Comparison of ENCODE assay signal across 1 fruit fly cellular context in the genomic region with DNA sequence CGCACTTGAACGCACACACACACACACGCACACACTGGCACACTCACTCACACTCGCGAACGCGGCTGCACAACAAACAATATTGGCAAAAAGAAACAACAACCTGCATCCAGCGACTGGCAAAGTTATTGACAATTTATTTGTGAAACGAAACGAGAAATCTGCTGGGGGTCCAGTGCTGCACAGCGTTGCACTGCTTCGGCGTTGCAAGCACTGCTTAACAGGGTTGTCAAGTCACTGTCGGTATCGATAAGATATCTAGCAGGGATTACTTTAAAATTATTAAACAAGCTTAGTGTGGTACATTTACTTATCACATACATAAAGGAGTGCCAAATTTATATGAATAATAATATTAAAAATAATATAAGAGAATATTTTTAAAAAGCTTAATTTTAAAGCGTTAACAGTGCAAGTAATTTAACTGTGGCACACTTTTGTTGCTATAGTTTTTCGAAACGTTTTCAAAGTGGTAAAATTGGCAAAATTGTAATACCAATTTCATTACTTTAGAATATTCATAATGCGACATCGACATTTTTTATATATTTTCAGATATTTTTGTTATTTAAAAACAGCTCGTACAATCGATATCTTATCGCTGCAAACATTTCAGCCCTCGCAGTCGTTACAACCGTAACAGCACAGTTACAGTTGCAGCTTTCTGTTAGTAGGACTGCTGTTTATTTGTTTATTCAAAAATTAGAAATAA.
A peak's percentile ranks its signal among the peaks of the same experiment; 100 is the strongest.
TF ChIP-seq lines count a peak whose summit lies in the region.

Gene dsd (minus strand): TSS at position 179 of the 712 bp plus-strand sequence.
Gene Tusp (plus strand): TSS at position 662 of the 712 bp plus-strand sequence.

TF ChIP-seq in whole organism, embryonic, 481 proteins besides CTCF, POLR2A, EP300 and RAD21 (continued from another document and continues in another):
- no peak for TF ChIP-seq Tbp (GFP tag; optimal IDR thresholded peaks at IDR 0.05; lab: Kevin White, UChicago)
- TF ChIP-seq CG13296 (GFP tag; optimal IDR thresholded peaks at IDR 0.05; lab: Kevin White, UChicago): peak; percentile 57
- TF ChIP-seq fd64A (GFP tag; optimal IDR thresholded peaks at IDR 0.05; lab: Kevin White, UChicago): no peak
- peak; percentile 68 for TF ChIP-seq Atf6 (GFP tag; IDR thresholded peaks at IDR 0.05; lab: Robert Waterston, UW)
- TF ChIP-seq CG11247 (GFP tag; IDR thresholded peaks at IDR 0.05; lab: Robert Waterston, UW): peak; percentile 86
- TF ChIP-seq Doc3 (GFP tag; IDR thresholded peaks at IDR 0.05; lab: Robert Waterston, UW; ENCODE audit: partially characterized antibody): peak; percentile 56; the same call in 1 of the 3 replicates
- peak; percentile 61 for TF ChIP-seq CG16815 (GFP tag; optimal IDR thresholded peaks at IDR 0.05; lab: Kevin White, UChicago)
- peak; percentile 48 for TF ChIP-seq cg (GFP tag; optimal IDR thresholded peaks at IDR 0.05; lab: Kevin White, UChicago)
- peak; percentile 76 for TF ChIP-seq CG2116 (GFP tag; optimal IDR thresholded peaks at IDR 0.05; lab: Kevin White, UChicago)
- peak; percentile 43 for TF ChIP-seq schlank (tag; optimal IDR thresholded peaks at IDR 0.05; lab: Kevin White, UChicago)
- peak; percentile 16 for TF ChIP-seq CG6254 (GFP tag; optimal IDR thresholded peaks at IDR 0.05; lab: Kevin White, UChicago)
- peak; percentile 49 for TF ChIP-seq CG1647 (GFP tag; optimal IDR thresholded peaks at IDR 0.05; lab: Kevin White, UChicago)
- no peak for TF ChIP-seq D (optimal IDR thresholded peaks at IDR 0.05; lab: Kevin White, UChicago)
- TF ChIP-seq D (GFP tag; optimal IDR thresholded peaks at IDR 0.05; lab: Kevin White, UChicago): peak; percentile 62
- TF ChIP-seq HLH3B (GFP tag; IDR thresholded peaks at IDR 0.05; lab: Robert Waterston, UW): no peak
- TF ChIP-seq Chrac-16 (GFP tag; optimal IDR thresholded peaks at IDR 0.05; lab: Kevin White, UChicago): peak; percentile 81
- peak; percentile 49 for TF ChIP-seq Lhr (GFP tag; optimal IDR thresholded peaks at IDR 0.05; lab: Kevin White, UChicago)
- TF ChIP-seq NC2β (GFP tag; optimal IDR thresholded peaks at IDR 0.05; lab: Kevin White, UChicago): peak; percentile 42
- TF ChIP-seq CG9727 (GFP tag; optimal IDR thresholded peaks at IDR 0.05; lab: Kevin White, UChicago): peak; percentile 71
- peak; percentile 57 for TF ChIP-seq CG4282 (GFP tag; optimal IDR thresholded peaks at IDR 0.05; lab: Kevin White, UChicago)
- TF ChIP-seq abd-A (tag; optimal IDR thresholded peaks at IDR 0.05; lab: Kevin White, UChicago): no peak
- no peak for TF ChIP-seq C15 (GFP tag; IDR thresholded peaks at IDR 0.05; lab: Robert Waterston, UW)
- no peak for TF ChIP-seq Elba2 (GFP tag; optimal IDR thresholded peaks at IDR 0.05; lab: Kevin White, UChicago)
- TF ChIP-seq CG12391 (tag; optimal IDR thresholded peaks at IDR 0.05; lab: Kevin White, UChicago): peak; percentile 81
- peak; percentile 17 for TF ChIP-seq wek (GFP tag; optimal IDR thresholded peaks at IDR 0.05; lab: Kevin White, UChicago)
- TF ChIP-seq HLH54F (GFP tag; optimal IDR thresholded peaks at IDR 0.05; lab: Kevin White, UChicago): peak; percentile 82
- TF ChIP-seq CG12236 (GFP tag; optimal IDR thresholded peaks at IDR 0.05; lab: Kevin White, UChicago): peak; percentile 13
- TF ChIP-seq org-1 (GFP tag; optimal IDR thresholded peaks at IDR 0.05; lab: Kevin White, UChicago): peak; percentile 59
- peak; percentile 62 for TF ChIP-seq Sox102F (GFP tag; optimal IDR thresholded peaks at IDR 0.05; lab: Kevin White, UChicago)
- TF ChIP-seq CG4707 (GFP tag; optimal IDR thresholded peaks at IDR 0.05; lab: Kevin White, UChicago): peak; percentile 6
- peak; percentile 10 for TF ChIP-seq CG6654 (GFP tag; optimal IDR thresholded peaks at IDR 0.05; lab: Kevin White, UChicago)
- TF ChIP-seq jumu (GFP tag; optimal IDR thresholded peaks at IDR 0.05; lab: Kevin White, UChicago): peak; percentile 59
- peak; percentile 57; the same call in 2 of the 3 replicates for TF ChIP-seq HLH4C (GFP tag; IDR thresholded peaks at IDR 0.05; lab: Robert Waterston, UW; ENCODE audit: partially characterized antibody)
- 0 out of 2 replicates have a peak, but pooled peaks have one; percentile 44 for TF ChIP-seq danr (GFP tag; IDR thresholded peaks at IDR 0.05; lab: Robert Waterston, UW)
- no peak for TF ChIP-seq ham (GFP tag; IDR thresholded peaks at IDR 0.05; lab: Robert Waterston, UW)
- TF ChIP-seq CG8290 (GFP tag; optimal IDR thresholded peaks at IDR 0.05; lab: Kevin White, UChicago): peak; percentile 68
- TF ChIP-seq CG8290 (tag; optimal IDR thresholded peaks at IDR 0.05; lab: Kevin White, UChicago): peak; percentile 65 to 90
- TF ChIP-seq bsh (GFP tag; optimal IDR thresholded peaks at IDR 0.05; lab: Kevin White, UChicago): peak; percentile 14 to 57
- TF ChIP-seq CG3995 (GFP tag; optimal IDR thresholded peaks at IDR 0.05; lab: Kevin White, UChicago): peak; percentile 39
- TF ChIP-seq nerfin-1 (tag; optimal IDR thresholded peaks at IDR 0.05; lab: Kevin White, UChicago): no peak
- no peak for TF ChIP-seq CG2129 (GFP tag; IDR thresholded peaks at IDR 0.05; lab: Robert Waterston, UW; ENCODE audit: partially characterized antibody)
- TF ChIP-seq gfzf (GFP tag; optimal IDR thresholded peaks at IDR 0.05; lab: Kevin White, UChicago): no peak
- TF ChIP-seq Kr (GFP tag; optimal IDR thresholded peaks at IDR 0.05; lab: Kevin White, UChicago): no peak
- peak; percentile 49 to 69 for TF ChIP-seq chif (GFP tag; optimal IDR thresholded peaks at IDR 0.05; lab: Kevin White, UChicago)
- peak; percentile 25; the same call in 1 of the 2 replicates for TF ChIP-seq Taf1 (GFP tag; IDR thresholded peaks at IDR 0.05; lab: Robert Waterston, UW)
- peak; percentile 82 for TF ChIP-seq sisA (GFP tag; IDR thresholded peaks at IDR 0.05; lab: Robert Waterston, UW)
- TF ChIP-seq BEAF-32 (GFP tag; optimal IDR thresholded peaks at IDR 0.05; lab: Kevin White, UChicago): peak; percentile 75
- peak; percentile 62 for TF ChIP-seq inv (GFP tag; IDR thresholded peaks at IDR 0.05; lab: Robert Waterston, UW; ENCODE audit: partially characterized antibody)
- TF ChIP-seq Sry-β (GFP tag; optimal IDR thresholded peaks at IDR 0.05; lab: Kevin White, UChicago): peak; percentile 22
- TF ChIP-seq fd3F (GFP tag; optimal IDR thresholded peaks at IDR 0.05; lab: Kevin White, UChicago): peak; percentile 61
- peak; percentile 54 for TF ChIP-seq CrebB (tag; optimal IDR thresholded peaks at IDR 0.05; lab: Kevin White, UChicago)
- peak; percentile 74 for TF ChIP-seq CG2712 (tag; optimal IDR thresholded peaks at IDR 0.05; lab: Kevin White, UChicago)
- no peak for TF ChIP-seq CG17186 (GFP tag; optimal IDR thresholded peaks at IDR 0.05; lab: Kevin White, UChicago)
- peak; percentile 79 for TF ChIP-seq Ets97D (GFP tag; optimal IDR thresholded peaks at IDR 0.05; lab: Kevin White, UChicago)
- TF ChIP-seq CG6791 (GFP tag; IDR thresholded peaks at IDR 0.05; lab: Robert Waterston, UW; ENCODE audit: partially characterized antibody): peak; percentile 70; the same call in 2 of the 3 replicates
- TF ChIP-seq CG2678 (tag; optimal IDR thresholded peaks at IDR 0.05; lab: Kevin White, UChicago): peak; percentile 69
- peak; percentile 51 for TF ChIP-seq cwo (GFP tag; optimal IDR thresholded peaks at IDR 0.05; lab: Kevin White, UChicago)
- peak; percentile 54 for TF ChIP-seq CG8089 (GFP tag; optimal IDR thresholded peaks at IDR 0.05; lab: Kevin White, UChicago)
- TF ChIP-seq oc (tag; optimal IDR thresholded peaks at IDR 0.05; lab: Kevin White, UChicago): no peak
- no peak; the same call in 1 of the 2 replicates for TF ChIP-seq aop (GFP tag; IDR thresholded peaks at IDR 0.05; lab: Robert Waterston, UW)
- TF ChIP-seq CG6689 (GFP tag; IDR thresholded peaks at IDR 0.05; lab: Robert Waterston, UW): peak; percentile 67
- peak; percentile 51 for TF ChIP-seq CG3407 (GFP tag; optimal IDR thresholded peaks at IDR 0.05; lab: Kevin White, UChicago)
- peak; percentile 71 for TF ChIP-seq CG9215 (GFP tag; IDR thresholded peaks at IDR 0.05; lab: Robert Waterston, UW)
- peak; percentile 28; the same call in 1 of the 3 replicates for TF ChIP-seq CG11695 (GFP tag; IDR thresholded peaks at IDR 0.05; lab: Robert Waterston, UW)
- TF ChIP-seq pho (GFP tag; optimal IDR thresholded peaks at IDR 0.05; lab: Kevin White, UChicago): peak; percentile 73
- no peak for TF ChIP-seq bigmax (GFP tag; optimal IDR thresholded peaks at IDR 0.05; lab: Kevin White, UChicago)
- no peak for TF ChIP-seq NC2α (GFP tag; optimal IDR thresholded peaks at IDR 0.05; lab: Kevin White, UChicago)
- TF ChIP-seq p53 (GFP tag; optimal IDR thresholded peaks at IDR 0.05; lab: Kevin White, UChicago): peak; percentile 8
- no peak for TF ChIP-seq CG10565 (GFP tag; optimal IDR thresholded peaks at IDR 0.05; lab: Kevin White, UChicago)
- TF ChIP-seq pros (GFP tag; optimal IDR thresholded peaks at IDR 0.05; lab: Kevin White, UChicago): no peak
- TF ChIP-seq CG10209 (GFP tag; optimal IDR thresholded peaks at IDR 0.05; lab: Kevin White, UChicago): peak; percentile 79
- TF ChIP-seq Trl (optimal IDR thresholded peaks at IDR 0.05; lab: Kevin White, UChicago): no peak
- TF ChIP-seq Trl (GFP tag; optimal IDR thresholded peaks at IDR 0.05; lab: Kevin White, UChicago): peak; percentile 81
- peak; percentile 26 for TF ChIP-seq sqz (GFP tag; optimal IDR thresholded peaks at IDR 0.05; lab: Kevin White, UChicago)
- peak; percentile 66 for TF ChIP-seq CG10654 (GFP tag; optimal IDR thresholded peaks at IDR 0.05; lab: Kevin White, UChicago)
- TF ChIP-seq ab (GFP tag; optimal IDR thresholded peaks at IDR 0.05; lab: Kevin White, UChicago): peak; percentile 68
- TF ChIP-seq sim (GFP tag; IDR thresholded peaks at IDR 0.05; lab: Robert Waterston, UW): no peak
- no peak; the same call in 1 of the 2 replicates for TF ChIP-seq ato (GFP tag; IDR thresholded peaks at IDR 0.05; lab: Robert Waterston, UW; ENCODE audit: partially characterized antibody)
- peak; percentile 62 for TF ChIP-seq Bgb (GFP tag; IDR thresholded peaks at IDR 0.05; lab: Robert Waterston, UW; ENCODE audit: partially characterized antibody)
- peak; percentile 57 for TF ChIP-seq CG3281 (GFP tag; optimal IDR thresholded peaks at IDR 0.05; lab: Kevin White, UChicago)
- TF ChIP-seq HLHmδ (GFP tag; optimal IDR thresholded peaks at IDR 0.05; lab: Kevin White, UChicago): peak; percentile 25
- TF ChIP-seq Scr (GFP tag; IDR thresholded peaks at IDR 0.05; lab: Robert Waterston, UW; ENCODE audit: partially characterized antibody): peak; percentile 60
- TF ChIP-seq CG17568 (GFP tag; optimal IDR thresholded peaks at IDR 0.05; lab: Kevin White, UChicago): peak; percentile 0
- peak; percentile 12 for TF ChIP-seq ash1 (GFP tag; optimal IDR thresholded peaks at IDR 0.05; lab: Kevin White, UChicago)
- TF ChIP-seq CG13123 (GFP tag; optimal IDR thresholded peaks at IDR 0.05; lab: Kevin White, UChicago): peak; percentile 69
- peak; percentile 65 for TF ChIP-seq dmrt11E (tag; optimal IDR thresholded peaks at IDR 0.05; lab: Kevin White, UChicago)
- peak; percentile 50 for TF ChIP-seq CG10979 (tag; optimal IDR thresholded peaks at IDR 0.05; lab: Kevin White, UChicago)
- TF ChIP-seq her (GFP tag; optimal IDR thresholded peaks at IDR 0.05; lab: Kevin White, UChicago): peak; percentile 56
- TF ChIP-seq vnd (GFP tag; IDR thresholded peaks at IDR 0.05; lab: Robert Waterston, UW; ENCODE audit: partially characterized antibody): peak; percentile 68; the same call in 2 of the 3 replicates
- TF ChIP-seq Ets65A (GFP tag; lab: Kevin White, UChicago): peak; percentile 98
- peak; percentile 61 for TF ChIP-seq Ssrp (tag; optimal IDR thresholded peaks at IDR 0.05; lab: Kevin White, UChicago)
- TF ChIP-seq CG12744 (GFP tag; optimal IDR thresholded peaks at IDR 0.05; lab: Kevin White, UChicago): no peak
- TF ChIP-seq H15 (GFP tag; IDR thresholded peaks at IDR 0.05; lab: Robert Waterston, UW): peak; percentile 63
- TF ChIP-seq CG15011 (GFP tag; optimal IDR thresholded peaks at IDR 0.05; lab: Kevin White, UChicago): no peak
- peak; percentile 52 for TF ChIP-seq CG17385 (GFP tag; optimal IDR thresholded peaks at IDR 0.05; lab: Kevin White, UChicago)
- peak; percentile 26 for TF ChIP-seq lbe (GFP tag; optimal IDR thresholded peaks at IDR 0.05; lab: Kevin White, UChicago)
- peak; percentile 52 for TF ChIP-seq CG4328 (GFP tag; optimal IDR thresholded peaks at IDR 0.05; lab: Kevin White, UChicago)
- TF ChIP-seq stwl (tag; optimal IDR thresholded peaks at IDR 0.05; lab: Kevin White, UChicago): peak; percentile 83
- peak; percentile 55 for TF ChIP-seq CG31365 (tag; optimal IDR thresholded peaks at IDR 0.05; lab: Kevin White, UChicago)
- TF ChIP-seq kay (GFP tag; optimal IDR thresholded peaks at IDR 0.05; lab: Kevin White, UChicago): peak; percentile 52
- TF ChIP-seq CG13624 (GFP tag; optimal IDR thresholded peaks at IDR 0.05; lab: Kevin White, UChicago): peak; percentile 74
- TF ChIP-seq dati (GFP tag; IDR thresholded peaks at IDR 0.05; lab: Robert Waterston, UW): no peak
- peak; percentile 65 for TF ChIP-seq Abd-B (GFP tag; optimal IDR thresholded peaks at IDR 0.05; lab: Kevin White, UChicago)
- peak; percentile 33 for TF ChIP-seq CG1529 (GFP tag; optimal IDR thresholded peaks at IDR 0.05; lab: Kevin White, UChicago)
- peak; percentile 33 for TF ChIP-seq Side (GFP tag; optimal IDR thresholded peaks at IDR 0.05; lab: Kevin White, UChicago)
- no peak for TF ChIP-seq yki (optimal IDR thresholded peaks at IDR 0.05; lab: Kevin White, UChicago)
- peak; percentile 32 for TF ChIP-seq CG8388 (GFP tag; optimal IDR thresholded peaks at IDR 0.05; lab: Kevin White, UChicago)
- TF ChIP-seq hbn (GFP tag; IDR thresholded peaks at IDR 0.05; lab: Robert Waterston, UW; ENCODE audit: partially characterized antibody): peak; percentile 56
- TF ChIP-seq Blimp-1 (GFP tag; optimal IDR thresholded peaks at IDR 0.05; lab: Kevin White, UChicago): peak; percentile 61
- TF ChIP-seq CG12071 (GFP tag; optimal IDR thresholded peaks at IDR 0.05; lab: Kevin White, UChicago): peak; percentile 30
- peak; percentile 91 for TF ChIP-seq Xbp1 (GFP tag; optimal IDR thresholded peaks at IDR 0.05; lab: Kevin White, UChicago)
- TF ChIP-seq br (optimal IDR thresholded peaks at IDR 0.05; lab: Kevin White, UChicago): no peak
- TF ChIP-seq pzg (GFP tag; optimal IDR thresholded peaks at IDR 0.05; lab: Kevin White, UChicago): peak; percentile 69
- TF ChIP-seq tin (GFP tag; optimal IDR thresholded peaks at IDR 0.05; lab: Kevin White, UChicago): peak; percentile 84
- TF ChIP-seq CG1792 (GFP tag; optimal IDR thresholded peaks at IDR 0.05; lab: Kevin White, UChicago): peak; percentile 54
- TF ChIP-seq CG2120 (GFP tag; optimal IDR thresholded peaks at IDR 0.05; lab: Kevin White, UChicago): peak; percentile 86
- peak; percentile 7 for TF ChIP-seq scrt (GFP tag; optimal IDR thresholded peaks at IDR 0.05; lab: Kevin White, UChicago)
- peak; percentile 42; the same call in 1 of the 2 replicates for TF ChIP-seq CG5953 (GFP tag; IDR thresholded peaks at IDR 0.05; lab: Robert Waterston, UW)
- TF ChIP-seq CG6683 (GFP tag; optimal IDR thresholded peaks at IDR 0.05; lab: Kevin White, UChicago): peak; percentile 6
